Worm (Caenorhabditis elegans): ENCODE data around the gene sre-31.
"Not testable (repeated sequence)": the region's sequence is repeated elsewhere in the genome, so short reads cannot be mapped to it uniquely, and the experiment has no call there.

Gene sre-31

DNA sequence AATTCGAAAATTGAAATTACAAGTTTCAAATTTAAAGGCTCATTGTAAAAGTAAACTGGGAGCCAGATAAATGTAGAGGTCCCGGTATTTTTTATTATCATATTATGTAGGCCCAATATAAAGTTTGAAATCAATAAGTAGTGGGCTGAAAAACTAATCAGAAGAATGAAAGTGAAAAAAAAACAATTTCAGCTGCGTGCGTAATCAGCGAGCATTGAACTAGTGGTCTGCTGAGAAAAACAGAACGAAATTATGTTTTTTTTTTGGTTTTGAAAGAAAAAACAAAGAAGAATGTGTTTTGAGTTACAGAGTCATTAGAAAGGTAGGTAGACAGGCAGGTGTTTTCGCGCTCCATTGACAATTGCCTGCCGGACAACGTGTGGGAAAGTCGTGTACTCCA is at the start of gene sre-31:
TSS of gene sre-31 (minus strand) at position 101 of the 400 bp plus-strand sequence.
- no peak for TF ChIP-seq him-1 (tag; optimal IDR thresholded peaks at IDR 0.05)
- TF ChIP-seq W03F9.2 (tag; optimal IDR thresholded peaks at IDR 0.05) = no peak
- TF ChIP-seq dao-5 (tag; optimal IDR thresholded peaks at IDR 0.05) = no peak

DNA sequence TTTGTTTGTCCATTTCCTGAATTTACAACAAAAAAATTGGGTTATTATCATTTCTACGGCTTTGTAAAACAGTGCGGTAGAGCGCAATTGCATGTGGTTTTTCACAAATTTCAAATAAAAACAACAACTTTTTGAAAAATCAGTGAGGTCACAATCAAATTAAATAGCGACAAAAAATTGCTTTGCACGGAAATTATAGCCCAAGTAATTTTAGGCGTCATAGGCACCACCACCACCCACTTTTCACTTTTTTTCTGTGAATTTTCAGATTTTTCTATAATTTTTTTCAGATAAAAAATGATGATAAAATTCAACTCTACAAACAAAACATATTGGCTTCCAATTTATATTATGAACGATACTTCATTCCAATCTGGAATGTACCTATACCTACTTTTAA is 48.7 kb upstream of the sre-31 start, which contains the start of gene sre-38:
TSS of gene sre-38 (plus strand) at position 301 of the 400 bp plus-strand sequence.
- TF ChIP-seq W03F9.2 (tag; optimal IDR thresholded peaks at IDR 0.05) = no peak

DNA sequence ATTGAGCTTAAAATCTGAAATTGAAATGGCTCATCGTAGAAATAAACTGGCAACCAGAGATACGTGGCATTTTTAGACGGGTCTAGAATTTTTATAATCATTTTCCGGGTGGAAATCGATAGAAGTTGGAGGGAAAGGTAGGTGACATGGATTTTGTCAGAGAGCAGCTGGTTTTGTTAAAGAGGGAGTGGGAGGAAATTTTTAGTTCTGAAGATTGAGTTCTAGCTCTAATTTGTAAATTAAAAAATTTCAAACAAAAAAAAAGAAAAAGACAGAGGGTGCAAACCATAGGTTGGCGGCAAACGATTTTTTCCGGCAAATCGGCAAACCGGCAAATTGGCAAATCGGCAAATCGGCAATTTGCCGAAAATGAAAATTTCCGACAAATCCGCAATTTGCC is 48.0 kb upstream of the sre-31 start, which contains the start of gene sre-32:
TSS of gene sre-32 (minus strand) at position 101 of the 400 bp plus-strand sequence.
- TF ChIP-seq dao-5 (tag; optimal IDR thresholded peaks at IDR 0.05) = no peak
- TF ChIP-seq him-1 (tag; optimal IDR thresholded peaks at IDR 0.05) = no peak
- TF ChIP-seq W03F9.2 (tag; optimal IDR thresholded peaks at IDR 0.05) = no peak

DNA sequence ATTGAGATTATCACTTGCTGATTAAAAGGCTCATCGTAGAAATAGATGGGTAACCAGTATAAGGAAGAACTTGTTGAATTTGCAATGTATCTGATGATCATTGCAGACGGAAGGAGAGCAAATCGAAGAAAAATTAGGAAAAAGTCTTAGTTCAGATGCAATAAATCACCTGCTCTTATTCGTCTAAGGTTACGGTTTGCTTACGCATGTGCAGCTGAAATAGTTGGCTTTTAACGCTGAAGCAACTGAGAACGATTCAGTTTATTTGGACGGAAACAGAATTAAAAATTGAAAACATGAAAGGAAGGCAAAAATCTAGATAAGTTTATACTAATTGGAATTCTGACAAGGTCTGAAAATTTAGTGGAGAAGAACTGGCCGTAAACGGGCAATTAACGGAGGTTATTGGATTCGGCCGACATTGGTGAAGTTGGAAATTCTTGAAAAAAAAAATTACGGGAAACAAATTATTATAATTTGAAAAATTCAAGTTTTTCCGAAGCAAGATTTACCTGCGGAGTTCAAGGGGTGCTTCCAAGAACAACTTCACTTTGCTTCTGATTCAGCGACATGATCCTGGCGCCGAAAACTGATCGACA is 44.2 kb upstream of the sre-31 start, which contains the start of the genes sre-35 and sre-33:
TSS of gene sre-35 (minus strand) at position 101 of the 599 bp plus-strand sequence.
TSS of gene sre-33 (plus strand) at position 549 of the 599 bp plus-strand sequence.
- no peak for TF ChIP-seq W03F9.2 (tag; optimal IDR thresholded peaks at IDR 0.05)

DNA sequence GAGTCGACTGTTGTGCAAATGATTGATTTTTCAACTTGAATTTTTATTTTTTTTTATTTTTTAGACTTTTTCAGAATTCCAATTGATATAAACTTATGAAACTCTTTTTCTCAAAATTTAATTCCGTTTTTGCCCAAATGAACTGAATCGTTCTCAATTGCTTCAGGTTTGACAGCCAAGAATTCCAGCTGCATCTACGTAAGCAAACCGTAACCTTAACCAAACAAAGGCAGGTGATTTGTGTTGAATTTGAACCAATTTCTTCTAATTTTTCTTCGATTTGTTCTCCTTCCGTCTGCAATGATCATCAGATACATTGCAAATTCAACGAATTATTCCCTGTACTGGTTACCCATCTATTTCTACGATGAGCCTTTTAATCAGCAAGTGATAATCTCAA is 41.2 kb upstream of the sre-31 start, which contains the start of gene sre-34:
TSS of gene sre-34 (plus strand) at position 301 of the 400 bp plus-strand sequence.
- no peak for TF ChIP-seq W03F9.2 (tag; optimal IDR thresholded peaks at IDR 0.05)
- no peak for TF ChIP-seq him-1 (tag; optimal IDR thresholded peaks at IDR 0.05)
- TF ChIP-seq dao-5 (tag; optimal IDR thresholded peaks at IDR 0.05) = no peak

DNA sequence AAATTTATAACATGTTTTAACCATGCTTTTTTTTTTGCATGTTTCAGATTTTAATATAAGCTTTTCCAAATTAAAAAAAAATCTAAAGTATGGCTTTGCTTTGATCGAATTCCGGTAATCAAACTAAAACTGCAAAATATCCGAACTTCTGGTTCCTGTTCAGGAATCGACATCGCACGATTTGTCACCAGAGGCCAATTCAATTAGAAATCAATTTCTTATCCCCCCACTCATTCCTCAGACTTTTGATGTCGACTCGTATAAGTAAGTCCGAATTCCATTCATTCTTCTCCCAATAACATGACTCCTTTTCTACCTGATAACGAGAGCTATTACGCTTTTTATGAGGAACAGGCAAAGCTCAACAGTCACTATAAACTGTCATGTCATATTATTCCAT is 39.6 kb upstream of the sre-31 start, which contains the start of gene srh-27:
TSS of gene srh-27 (plus strand) at position 301 of the 400 bp plus-strand sequence.
- TF ChIP-seq dao-5 (tag; optimal IDR thresholded peaks at IDR 0.05) = no peak
- TF ChIP-seq W03F9.2 (tag; optimal IDR thresholded peaks at IDR 0.05) = no peak

DNA sequence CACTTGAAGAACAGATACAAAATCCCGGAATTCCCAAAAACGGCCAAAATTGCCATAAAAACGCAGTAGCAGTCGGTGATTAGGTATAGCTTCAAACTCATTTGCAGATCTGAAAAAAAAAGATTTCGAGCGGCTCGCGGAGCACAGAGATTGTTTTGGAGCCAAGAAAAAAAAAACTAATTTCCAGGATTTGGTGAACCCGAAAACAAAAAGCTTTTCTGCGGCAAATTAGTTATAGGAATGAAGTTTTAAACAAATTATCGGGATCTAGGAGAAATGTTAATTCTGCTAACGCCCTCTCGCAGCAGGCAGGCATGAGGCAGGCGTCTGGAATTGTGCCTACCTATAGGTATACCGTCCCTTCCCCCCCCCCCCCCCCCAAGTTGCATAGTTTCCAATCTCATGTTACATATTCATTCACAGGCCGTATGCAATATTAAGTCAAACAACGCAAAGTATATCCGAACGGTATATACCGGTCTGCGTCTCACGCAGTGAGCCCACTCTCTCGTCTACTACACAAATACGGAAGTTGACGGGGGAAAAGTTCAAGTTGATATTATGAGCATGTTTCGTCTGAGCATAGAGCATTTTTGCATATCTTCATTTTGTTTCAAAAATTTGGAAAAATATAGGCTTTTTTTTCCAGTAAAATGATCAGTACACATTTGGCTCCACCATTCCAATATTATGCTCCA is 36.2 kb upstream of the sre-31 start, which contains the start of the genes W05H5.1 and pitr-6:
TSS of gene W05H5.1 (minus strand) at position 101 of the 698 bp plus-strand sequence.
TSS of gene pitr-6 (plus strand) at position 648 of the 698 bp plus-strand sequence.
- TF ChIP-seq dao-5 (tag; optimal IDR thresholded peaks at IDR 0.05) (no peak), W03F9.2 (tag; optimal IDR thresholded peaks at IDR 0.05) (no peak), him-1 (tag; optimal IDR thresholded peaks at IDR 0.05) (no peak)

DNA sequence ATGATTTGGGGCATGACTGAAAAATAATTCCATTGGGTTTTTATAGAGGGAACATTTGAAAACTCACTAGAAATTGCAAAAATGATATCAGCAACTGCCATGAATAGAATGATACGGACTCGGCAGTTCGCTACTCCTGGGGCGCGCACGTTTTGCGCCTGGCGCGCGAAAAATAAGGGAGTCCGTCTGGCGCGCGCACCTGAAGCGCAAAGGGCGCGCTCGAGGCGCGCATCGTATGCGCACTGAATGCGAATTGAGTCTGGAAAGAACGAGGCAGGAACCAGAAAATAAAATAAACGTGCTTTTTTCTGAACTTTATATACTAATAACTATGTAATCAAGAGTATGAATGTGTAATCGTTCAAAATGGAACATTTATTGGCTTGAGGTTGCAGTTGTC is 32.5 kb upstream of the sre-31 start, which contains the start of gene Y57A10C.10:
TSS of gene Y57A10C.10 (minus strand) at position 101 of the 400 bp plus-strand sequence.
- TF ChIP-seq him-1, W03F9.2, dao-5 (tag; optimal IDR thresholded peaks at IDR 0.05): not testable (repeated sequence)

DNA sequence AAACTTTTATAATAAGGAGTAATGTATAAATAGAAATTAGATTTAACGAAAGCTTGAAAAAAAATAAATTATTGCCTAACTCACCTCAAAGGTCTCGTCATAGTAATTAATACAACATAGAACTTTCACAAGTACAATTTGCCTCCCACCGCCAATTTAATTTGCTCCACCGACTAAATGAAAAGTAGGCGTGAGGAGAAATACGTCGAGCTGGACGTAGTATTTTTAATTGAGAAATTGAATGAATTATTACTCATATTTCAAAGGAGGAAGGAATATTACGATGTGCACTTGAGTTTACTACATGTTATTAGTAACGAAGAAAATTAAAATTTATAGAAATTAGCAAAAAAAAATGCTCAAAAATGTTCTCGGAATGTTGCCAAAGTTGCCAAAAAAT is 29.8 kb upstream of the sre-31 start, which contains the start of gene Y57A10C.9:
TSS of gene Y57A10C.9 (minus strand) at position 101 of the 400 bp plus-strand sequence.
- no peak for TF ChIP-seq W03F9.2 (tag; optimal IDR thresholded peaks at IDR 0.05)
- TF ChIP-seq him-1 (tag; optimal IDR thresholded peaks at IDR 0.05) = no peak
- no peak for TF ChIP-seq dao-5 (tag; optimal IDR thresholded peaks at IDR 0.05)

DNA sequence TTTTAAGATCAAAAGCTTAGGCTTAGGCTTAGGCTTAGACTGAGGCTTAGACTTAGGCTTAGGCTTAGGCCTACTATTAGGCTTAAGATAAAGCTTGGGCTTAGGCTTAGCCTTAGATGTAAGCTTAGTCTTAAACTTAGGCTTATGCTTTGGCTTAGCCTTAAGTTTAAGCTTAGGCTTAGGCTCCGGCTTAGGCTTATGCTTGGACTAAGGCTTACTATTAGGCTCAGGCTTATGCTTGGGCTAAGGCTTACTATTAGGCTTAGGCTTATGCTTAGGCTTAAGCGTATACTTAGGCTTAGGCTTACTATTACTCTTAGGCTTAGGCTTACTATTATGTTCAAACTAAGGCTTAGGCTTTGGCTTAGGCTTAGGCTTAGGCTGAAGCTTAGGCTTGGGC is 28.1 kb upstream of the sre-31 start:
- TF ChIP-seq W03F9.2 (tag; optimal IDR thresholded peaks at IDR 0.05) (no peak), him-1 (tag; optimal IDR thresholded peaks at IDR 0.05) (no peak)

DNA sequence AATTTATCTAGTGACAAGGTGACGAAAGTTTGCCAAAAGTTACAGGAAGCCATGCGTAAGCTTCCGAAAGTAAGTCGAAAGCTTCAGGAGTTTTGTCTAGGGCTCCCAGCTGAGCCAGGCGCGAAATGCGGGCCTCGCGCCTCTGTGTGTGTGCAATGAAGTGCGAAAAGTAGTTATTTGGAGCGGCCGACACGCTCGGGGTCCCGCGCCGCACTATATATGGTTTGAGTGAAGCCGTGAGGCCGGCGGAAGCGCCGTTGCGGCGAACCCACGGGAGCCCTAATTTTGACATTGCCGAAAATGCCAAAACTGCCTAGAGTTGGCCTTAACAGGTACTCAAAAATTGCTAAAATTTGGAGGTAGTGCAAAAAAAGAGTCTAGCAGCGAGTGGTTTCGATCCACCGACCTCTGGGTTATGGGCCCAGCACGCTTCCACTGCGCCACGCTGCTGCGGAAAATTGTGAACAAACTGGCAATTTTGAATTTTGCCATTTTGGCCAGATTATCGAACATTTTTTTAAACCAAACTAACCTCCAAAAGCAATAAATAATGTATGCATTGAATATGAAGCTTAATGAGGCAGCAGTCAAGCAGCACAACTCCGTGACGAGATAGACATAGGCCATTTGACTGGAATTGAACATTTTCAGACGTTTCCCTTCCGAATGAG is 26.7 kb upstream of the sre-31 start:
- no peak for TF ChIP-seq dao-5 (tag; optimal IDR thresholded peaks at IDR 0.05)
- no peak for TF ChIP-seq W03F9.2 (tag; optimal IDR thresholded peaks at IDR 0.05)
- TF ChIP-seq him-1 (tag; optimal IDR thresholded peaks at IDR 0.05) = no peak

DNA sequence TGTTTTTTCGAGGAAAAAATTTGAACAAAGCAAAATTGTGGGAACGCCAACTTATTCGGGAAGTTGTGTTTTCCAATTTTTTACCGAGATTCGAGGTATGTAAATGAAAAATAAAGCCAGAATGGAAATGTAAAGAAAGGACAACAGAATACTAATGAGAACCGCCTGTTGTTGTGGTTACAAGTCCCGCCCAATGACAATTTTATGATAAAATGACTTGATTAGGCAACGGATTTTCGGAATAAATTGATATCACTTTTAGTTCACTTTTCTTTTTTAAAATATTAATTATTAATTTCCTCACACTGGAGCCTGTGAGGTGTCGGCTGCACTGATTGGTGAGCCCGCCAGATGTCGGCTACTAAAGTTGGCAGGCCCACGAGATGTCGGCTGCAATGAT is 23.7 kb upstream of the sre-31 start, which contains the start of gene dct-12:
TSS of gene dct-12 (minus strand) at position 101 of the 400 bp plus-strand sequence.
- no peak for TF ChIP-seq him-1 (tag; optimal IDR thresholded peaks at IDR 0.05)

DNA sequence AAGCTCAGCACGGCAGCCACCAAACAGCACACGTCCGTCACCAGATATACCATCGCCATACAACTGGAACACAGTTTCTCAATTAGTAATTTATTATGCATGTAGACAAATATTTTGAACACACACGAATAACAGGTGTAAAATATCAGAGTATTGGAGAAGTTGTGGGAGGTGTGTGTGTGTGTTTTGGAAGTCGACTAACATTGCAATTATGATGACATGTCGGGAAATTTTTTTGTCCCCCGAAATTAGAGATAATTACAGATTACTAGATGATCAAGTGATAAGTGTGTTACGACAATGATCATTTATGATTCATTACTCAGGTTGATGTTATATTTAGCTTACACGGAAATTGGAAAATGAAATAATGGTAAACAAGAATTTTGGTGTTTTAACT is 21.1 kb upstream of the sre-31 start, which contains the start of gene Y57A10C.8:
TSS of gene Y57A10C.8 (minus strand) at position 101 of the 400 bp plus-strand sequence.
- TF ChIP-seq W03F9.2 (tag; optimal IDR thresholded peaks at IDR 0.05) (no peak), dao-5 (tag; optimal IDR thresholded peaks at IDR 0.05) (no peak), him-1 (tag; optimal IDR thresholded peaks at IDR 0.05) (no peak)
